Worm (Caenorhabditis elegans): ENCODE data around the gene col-147.

DNA sequence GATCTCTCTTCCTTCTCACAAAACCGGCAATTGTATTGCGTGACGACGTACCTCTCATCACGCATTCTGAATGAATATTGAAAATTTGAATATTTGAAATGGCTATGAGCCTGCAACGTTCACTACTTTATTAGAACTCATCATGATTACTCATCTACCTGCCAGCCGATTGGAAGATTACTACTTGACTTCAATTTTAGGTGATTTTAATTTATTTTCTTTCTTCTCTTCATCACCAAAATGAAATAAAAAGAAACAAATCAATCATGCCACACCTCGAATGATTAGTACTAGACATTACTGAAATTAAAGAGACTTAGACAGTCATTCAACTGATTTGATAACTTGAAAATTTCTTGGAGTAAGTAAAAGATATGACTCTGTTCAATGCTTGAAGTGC is 48.9 kb downstream of the col-147 start:
- TF ChIP-seq C38D4.7 (GFP tag; optimal IDR thresholded peaks at IDR 0.05) (no peak), pqm-1 (tag; optimal IDR thresholded peaks at IDR 0.05) (no peak), unc-42 (tag; optimal IDR thresholded peaks at IDR 0.05) (no peak), gmeb-2 (tag; optimal IDR thresholded peaks at IDR 0.05) (no peak), nfya-1 (tag; optimal IDR thresholded peaks at IDR 0.05) (no peak)

Data from whole organism, late embryonic.